Fruit fly (Drosophila melanogaster): Measurements from ENCODE around the gene Cmpk.

The Cmpk gene

dm6 chr3R:26017771-26018731, 37.2 kb downstream of the Cmpk start (continued):
- TF ChIP-seq Ravus (GFP tag; IDR thresholded peaks at IDR 0.05) (no peak), HLH4C (GFP tag; IDR thresholded peaks at IDR 0.05; ENCODE audit: partially characterized antibody) (no peak), E2f1 (GFP tag; IDR thresholded peaks at IDR 0.05) (peak; percentile 63), eve (GFP tag; optimal IDR thresholded peaks at IDR 0.05) (no peak), ATbp (GFP tag; optimal IDR thresholded peaks at IDR 0.05) (peak; percentile 66), NfI (GFP tag; optimal IDR thresholded peaks at IDR 0.05) (peak; percentile 22), CG31224 (GFP tag; IDR thresholded peaks at IDR 0.05) (no peak), CG6765 (GFP tag; optimal IDR thresholded peaks at IDR 0.05) (no peak), psq (GFP tag; optimal IDR thresholded peaks at IDR 0.05) (peak; percentile 33), bsh (GFP tag; optimal IDR thresholded peaks at IDR 0.05) (peak; percentile 88 to 89), D19B (GFP tag; optimal IDR thresholded peaks at IDR 0.05) (no peak), Dp (GFP tag; optimal IDR thresholded peaks at IDR 0.05) (no peak), odd (GFP tag; optimal IDR thresholded peaks at IDR 0.05) (peak; percentile 72), bowl (GFP tag; IDR thresholded peaks at IDR 0.05) (no peak), Stat92E (GFP tag; optimal IDR thresholded peaks at IDR 0.05) (peak in 1 of 3 experiments; percentile 72), ems (GFP tag; optimal IDR thresholded peaks at IDR 0.05) (no peak), peb (GFP tag; IDR thresholded peaks at IDR 0.05) (peak; percentile 43; the same call in 1 of the 2 replicates), gsb (GFP tag; IDR thresholded peaks at IDR 0.05) (no peak), CG3163 (GFP tag; optimal IDR thresholded peaks at IDR 0.05) (no peak), crp (GFP tag; optimal IDR thresholded peaks at IDR 0.05) (peak in 1 of 2 experiments; percentile 34), dmrt99B (tag; optimal IDR thresholded peaks at IDR 0.05) (peak; percentile 89), lmd (GFP tag; IDR thresholded peaks at IDR 0.05) (peak; percentile 65; the same call in 1 of the 2 replicates), Hand (GFP tag; optimal IDR thresholded peaks at IDR 0.05) (no peak), Tbp (GFP tag; optimal IDR thresholded peaks at IDR 0.05) (no peak), ttk (GFP tag; IDR thresholded peaks at IDR 0.05) (peak; percentile 73), CG7839 (tag; optimal IDR thresholded peaks at IDR 0.05) (peak; percentile 88), CG5180 (GFP tag; optimal IDR thresholded peaks at IDR 0.05) (peak; percentile 47), exex (tag; optimal IDR thresholded peaks at IDR 0.05) (no peak), CG42726 (GFP tag; IDR thresholded peaks at IDR 0.05; ENCODE audit: partially characterized antibody) (no peak), gt (GFP tag; IDR thresholded peaks at IDR 0.05) (no peak), Drgx (GFP tag; IDR thresholded peaks at IDR 0.05) (peak; percentile 28; the same call in 1 of the 2 replicates), CG7357 (GFP tag; IDR thresholded peaks at IDR 0.05) (0 out of 3 replicates have a peak, but pooled peaks have one; percentile 55), unpg (GFP tag; optimal IDR thresholded peaks at IDR 0.05) (peak; percentile 85), luna (GFP tag; optimal IDR thresholded peaks at IDR 0.05) (no peak), CG1603 (tag; optimal IDR thresholded peaks at IDR 0.05) (peak; percentile 41), Ada2b (GFP tag; IDR thresholded peaks at IDR 0.05) (peak; percentile 44), CHES-1-like (GFP tag; optimal IDR thresholded peaks at IDR 0.05) (no peak), Fer3 (tag; optimal IDR thresholded peaks at IDR 0.05) (peak; percentile 38), CG30403 (GFP tag; optimal IDR thresholded peaks at IDR 0.05) (peak; percentile 80), CG5245 (GFP tag; optimal IDR thresholded peaks at IDR 0.05) (peak; percentile 60), Aef1 (GFP tag; IDR thresholded peaks at IDR 0.05) (no peak), HLH54F (GFP tag; optimal IDR thresholded peaks at IDR 0.05) (no peak), CG3838 (GFP tag; optimal IDR thresholded peaks at IDR 0.05) (no peak), Kr (GFP tag; optimal IDR thresholded peaks at IDR 0.05) (peak; percentile 95), fd96Cb (tag; optimal IDR thresholded peaks at IDR 0.05) (peak; percentile 89), CG17912 (GFP tag; optimal IDR thresholded peaks at IDR 0.05) (no peak), Optix (GFP tag; IDR thresholded peaks at IDR 0.05) (no peak), otp (GFP tag; IDR thresholded peaks at IDR 0.05) (no peak)

Measured in whole organism, embryonic.